Fruit fly (Drosophila melanogaster) whole organism, pupa: ENCODE results near the gene alpha-Man-IIb.

Experiments
- CG10348 ChIP-seq: fragments of 200-800 bp; sonication (Bioruptor generic); IDR thresholded peaks from 2 replicates; pipeline ENCODE4 v1.3.6; 2022; ENCODE audit warnings: missing biosample characterization, missing genetic modification characterization
- CG12605 ChIP-seq: fragments of 200-800 bp; sonication (Bioruptor generic); IDR thresholded peaks from 2 replicates; pipeline ENCODE4 v1.3.6; 2022; ENCODE audit warnings: missing biosample characterization, missing genetic modification characterization
- CG13204 ChIP-seq: fragments of 200-800 bp; sonication (Bioruptor generic); optimal IDR thresholded peaks from 2 replicates; lab custom pipeline; 2018; ENCODE audit warnings: missing biosample characterization, mild to moderate bottlenecking, missing genetic modification characterization, moderate library complexity
- CG14655 ChIP-seq: fragments of 200-800 bp; sonication (Bioruptor generic); optimal IDR thresholded peaks from 3 replicates; lab custom pipeline; 2017; ENCODE audit warnings: mild to moderate bottlenecking, missing biosample characterization, missing genetic modification reagents, missing genetic modification characterization
- CG15710 ChIP-seq: fragments of 200-800 bp; sonication (Bioruptor generic); optimal IDR thresholded peaks from 2 replicates; lab custom pipeline; 2018; ENCODE audit warnings: missing biosample characterization, mild to moderate bottlenecking, missing genetic modification characterization, moderate library complexity
- CG17806 ChIP-seq: fragments of 200-800 bp; sonication (Bioruptor generic); optimal IDR thresholded peaks from 2 replicates; lab custom pipeline; 2018; ENCODE audit warnings: missing biosample characterization, mild to moderate bottlenecking, missing genetic modification characterization, moderate library complexity
- CG32121 ChIP-seq: fragments of 200-800 bp; sonication (Bioruptor generic); IDR thresholded peaks from 2 replicates; pipeline ENCODE4 v1.3.6; 2022; ENCODE audit warnings: missing biosample characterization, missing genetic modification characterization
- CG34367 ChIP-seq: fragments of 200-800 bp; sonication (Bioruptor generic); optimal IDR thresholded peaks from 2 replicates; lab custom pipeline; 2018; ENCODE audit warnings: missing biosample characterization, mild to moderate bottlenecking, missing genetic modification characterization
- CG4496 ChIP-seq: fragments of 200-800 bp; sonication (Bioruptor generic); IDR thresholded peaks from 3 replicates; pipeline ENCODE4 v1.3.6; 2022; ENCODE audit warnings: missing biosample characterization, missing genetic modification characterization
- CG8159 ChIP-seq: fragments of 200-800 bp; sonication (Bioruptor generic); optimal IDR thresholded peaks from 3 replicates; lab custom pipeline; 2018; ENCODE audit warnings: missing biosample characterization, mild to moderate bottlenecking, missing genetic modification characterization, moderate library complexity
- CG8301 ChIP-seq: fragments of 200-800 bp; sonication (Bioruptor generic); optimal IDR thresholded peaks from 2 replicates; lab custom pipeline; 2018; ENCODE audit warnings: missing biosample characterization, mild to moderate bottlenecking, missing genetic modification characterization
- CG9948 ChIP-seq: fragments of 200-800 bp; sonication (Bioruptor generic); optimal IDR thresholded peaks from 2 replicates; lab custom pipeline; 2018; ENCODE audit warnings: missing biosample characterization, mild to moderate bottlenecking, missing genetic modification characterization, moderate library complexity
- D1 ChIP-seq: fragments of 200-800 bp; sonication (Bioruptor generic); optimal IDR thresholded peaks from 2 replicates; lab custom pipeline; 2018; ENCODE audit warnings: missing biosample characterization, mild to moderate bottlenecking, missing genetic modification characterization, moderate library complexity
- EcR ChIP-seq: fragments of 200-800 bp; sonication (Bioruptor generic); optimal IDR thresholded peaks from 3 replicates; lab custom pipeline; 2019; ENCODE audit warnings: missing biosample characterization, missing genetic modification characterization, mild to moderate bottlenecking, moderate library complexity, missing genetic modification reagents
- Ets98B ChIP-seq: fragments of 200-800 bp; sonication (Bioruptor generic); IDR thresholded peaks from 2 replicates; pipeline ENCODE4 v1.3.6; 2022; ENCODE audit warnings: missing biosample characterization, missing genetic modification characterization
- Pif1A ChIP-seq: fragments of 200-800 bp; sonication (Bioruptor generic); optimal IDR thresholded peaks from 3 replicates; lab custom pipeline; 2016; ENCODE audit warnings: missing biosample characterization, missing genetic modification characterization
- Pif1B ChIP-seq: fragments of 200-800 bp; sonication (Bioruptor generic); optimal IDR thresholded peaks from 3 replicates; lab custom pipeline; 2016; ENCODE audit warnings: missing biosample characterization, missing genetic modification characterization
- Snoo ChIP-seq: fragments of 200-800 bp; sonication (Bioruptor generic); optimal IDR thresholded peaks from 3 replicates; lab custom pipeline; 2017; ENCODE audit warnings: missing biosample characterization, mild to moderate bottlenecking, missing genetic modification characterization, inconsistent platforms
- fd96Ca ChIP-seq: fragments of 200-800 bp; sonication (Bioruptor generic); IDR thresholded peaks from 3 replicates; pipeline ENCODE4 v1.3.6; 2022; ENCODE audit warnings: missing biosample characterization, missing genetic modification characterization
- gl ChIP-seq: fragments of 200-800 bp; sonication (Bioruptor generic); optimal IDR thresholded peaks from 2 replicates; lab custom pipeline; 2018; ENCODE audit warnings: missing biosample characterization, mild to moderate bottlenecking, missing genetic modification characterization
- rn ChIP-seq: fragments of 200-800 bp; sonication (Bioruptor generic); IDR thresholded peaks from 2 replicates; pipeline ENCODE4 v1.3.6; 2022; ENCODE audit warnings: missing biosample characterization, missing genetic modification characterization

Gene alpha-Man-IIb

dm6 chr3R:15794258-15794727 lies 9.8 kb upstream of the alpha-Man-IIb start:
- no peak for TF ChIP-seq CG10348 (GFP tag; lab: Robert Waterston, UW)
- no peak for TF ChIP-seq D1 (tag; lab: Kevin White, UChicago)
- TF ChIP-seq CG4496 (GFP tag; lab: Robert Waterston, UW): peak; percentile 70; the same call in 2 of the 3 replicates
- TF ChIP-seq Pif1A (GFP tag; lab: Kevin White, UChicago): no peak
- no peak for TF ChIP-seq CG12605 (GFP tag; lab: Robert Waterston, UW)
- TF ChIP-seq Ets98B (GFP tag; lab: Robert Waterston, UW): peak; percentile 28; the same call in 1 of the 2 replicates
- no peak for TF ChIP-seq CG17806 (tag; lab: Kevin White, UChicago)
- TF ChIP-seq CG8301 (tag; lab: Kevin White, UChicago): peak; percentile 32
- no peak for TF ChIP-seq EcR (GFP tag; lab: Kevin White, UChicago)
- TF ChIP-seq Snoo (tag; lab: Kevin White, UChicago): no peak
- no peak; the same call in none of the 2 replicates for TF ChIP-seq CG32121 (GFP tag; lab: Robert Waterston, UW)
- TF ChIP-seq CG34367 (tag; lab: Kevin White, UChicago): peak; percentile 32
- peak; percentile 23 for TF ChIP-seq gl (tag; lab: Kevin White, UChicago)
- TF ChIP-seq Pif1B (GFP tag; lab: Kevin White, UChicago): peak; percentile 42
- peak; percentile 45; the same call in 1 of the 3 replicates for TF ChIP-seq fd96Ca (GFP tag; lab: Robert Waterston, UW)
- peak; percentile 21 for TF ChIP-seq CG15710
- TF ChIP-seq CG8159 (tag; lab: Kevin White, UChicago): no peak
- peak; percentile 17 for TF ChIP-seq CG13204 (GFP tag; lab: Kevin White, UChicago)
- TF ChIP-seq CG9948 (tag; lab: Kevin White, UChicago): no peak
- no peak for TF ChIP-seq CG14655 (GFP tag; lab: Kevin White, UChicago)
- TF ChIP-seq rn (GFP tag; lab: Robert Waterston, UW): no peak

dm6 chr3R:15802006-15802405 lies 2.0 kb upstream of the alpha-Man-IIb start, which contains the start of gene CG9593:
TSS of gene CG9593 (plus strand) at chr3R:15802275.
- TF ChIP-seq CG8159 (tag; lab: Kevin White, UChicago) (no peak), CG12605 (GFP tag; lab: Robert Waterston, UW) (no peak), CG8301 (tag; lab: Kevin White, UChicago) (no peak), CG14655 (GFP tag; lab: Kevin White, UChicago) (no peak), Snoo (tag; lab: Kevin White, UChicago) (no peak), CG15710 (no peak), CG32121 (GFP tag; lab: Robert Waterston, UW) (no peak), fd96Ca (GFP tag; lab: Robert Waterston, UW) (no peak), Pif1B (GFP tag; lab: Kevin White, UChicago) (no peak)

dm6 chr3R:15804678-15805077 lies 630 bp downstream of the alpha-Man-IIb start:
- TF ChIP-seq CG10348 (GFP tag; lab: Robert Waterston, UW) (no peak), Snoo (tag; lab: Kevin White, UChicago) (no peak), CG14655 (GFP tag; lab: Kevin White, UChicago) (no peak), CG4496 (GFP tag; lab: Robert Waterston, UW) (no peak), gl (tag; lab: Kevin White, UChicago) (no peak), fd96Ca (GFP tag; lab: Robert Waterston, UW) (no peak)

DNA sequence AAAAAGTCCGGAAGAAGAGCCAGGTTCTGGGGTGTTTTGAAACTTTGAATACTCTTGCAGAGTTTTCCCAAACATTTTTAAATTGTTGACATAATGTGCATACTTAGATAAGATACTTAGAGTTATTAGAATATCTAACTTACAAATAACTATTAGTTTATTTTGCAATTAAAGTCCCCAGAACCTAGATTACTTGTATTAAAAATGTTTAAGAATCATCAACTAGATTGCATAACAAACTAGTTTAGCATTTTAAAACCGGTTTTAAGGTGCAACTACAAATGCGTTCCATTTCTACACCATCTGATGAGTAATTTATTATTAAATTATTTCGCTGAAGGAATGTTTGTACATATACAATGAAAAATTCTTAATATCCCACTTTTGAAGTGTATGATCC lies 2.3 kb downstream of the alpha-Man-IIb start:
- TF ChIP-seq CG12605 (GFP tag; lab: Robert Waterston, UW) (no peak), CG8301 (tag; lab: Kevin White, UChicago) (peak; percentile 52), CG8159 (tag; lab: Kevin White, UChicago) (peak; percentile 10), Ets98B (GFP tag; lab: Robert Waterston, UW) (no peak), Snoo (tag; lab: Kevin White, UChicago) (peak; percentile 0)

- TF ChIP-seq CG9948 (tag; lab: Kevin White, UChicago) (no peak), CG4496 (GFP tag; lab: Robert Waterston, UW) (no peak), Snoo (tag; lab: Kevin White, UChicago) (peak; percentile 15), CG12605 (GFP tag; lab: Robert Waterston, UW) (no peak), fd96Ca (GFP tag; lab: Robert Waterston, UW) (no peak)
These were observed 3.3 kb downstream of the alpha-Man-IIb start for dm6 chr3R:15807306-15807705.

DNA sequence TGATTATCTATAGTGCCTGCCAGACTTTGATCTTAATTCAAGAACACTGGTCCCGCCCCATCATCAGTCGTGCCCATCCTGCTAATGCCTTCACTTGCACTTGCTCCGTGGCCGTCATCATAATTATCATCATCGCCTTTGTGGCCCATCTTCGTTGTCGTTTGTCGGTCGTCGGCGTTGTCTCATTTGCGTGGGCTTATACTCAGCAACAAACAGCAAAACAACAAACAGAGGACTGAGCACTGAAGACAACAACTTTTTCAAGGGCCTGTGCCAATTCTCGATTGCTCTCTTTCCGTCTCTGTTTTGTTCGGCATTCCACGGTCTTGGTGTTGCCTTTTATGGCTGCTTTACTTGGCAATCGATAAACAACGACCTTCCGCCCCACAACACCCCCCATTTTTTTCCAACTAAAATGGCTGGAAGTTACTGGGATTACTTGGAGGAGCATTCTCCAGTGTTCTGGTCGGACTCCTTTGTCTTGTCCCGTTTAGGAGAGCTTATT lies 3.9 kb downstream of the alpha-Man-IIb start:
- TF ChIP-seq Pif1A (GFP tag; lab: Kevin White, UChicago) (no peak), gl (tag; lab: Kevin White, UChicago) (peak; percentile 30), D1 (tag; lab: Kevin White, UChicago) (no peak), CG8159 (tag; lab: Kevin White, UChicago) (no peak), CG34367 (tag; lab: Kevin White, UChicago) (no peak), Pif1B (GFP tag; lab: Kevin White, UChicago) (no peak), CG32121 (GFP tag; lab: Robert Waterston, UW) (no peak), Ets98B (GFP tag; lab: Robert Waterston, UW) (no peak), CG12605 (GFP tag; lab: Robert Waterston, UW) (no peak), CG14655 (GFP tag; lab: Kevin White, UChicago) (no peak), fd96Ca (GFP tag; lab: Robert Waterston, UW) (no peak), EcR (GFP tag; lab: Kevin White, UChicago) (peak; percentile 64), CG17806 (tag; lab: Kevin White, UChicago) (no peak)
